Fruit fly (Drosophila melanogaster) whole organism, embryonic: ENCODE data around the gene CG45073.

Source experiments
- CG10209 ChIP-seq: fragments of 200-800 bp; sonication (Bioruptor generic); optimal IDR thresholded peaks from 3 replicates; lab custom pipeline; 2017; ENCODE audit warnings: missing biosample characterization, mild to moderate bottlenecking, missing genetic modification characterization, missing genetic modification reagents
- CG10321 ChIP-seq: fragments of 200-800 bp; sonication (Bioruptor generic); IDR thresholded peaks from 2 replicates; pipeline ENCODE4 v1.3.6; 2022; ENCODE audit warnings: missing biosample characterization, missing genetic modification characterization
- CG12155 ChIP-seq: fragments of 200-800 bp; sonication (Bioruptor generic); optimal IDR thresholded peaks from 3 replicates; lab custom pipeline; 2016; ENCODE audit warnings: missing biosample characterization, missing genetic modification characterization
- CG12744 ChIP-seq: fragments of 200-800 bp; sonication (Bioruptor generic); optimal IDR thresholded peaks from 2 replicates; lab custom pipeline; 2016; ENCODE audit warnings: missing biosample characterization, missing genetic modification characterization
- CG14710 ChIP-seq: fragments of 200-800 bp; sonication (Bioruptor generic); optimal IDR thresholded peaks from 3 replicates; lab custom pipeline; 2019; ENCODE audit warnings: missing biosample characterization, mild to moderate bottlenecking, missing genetic modification characterization, moderate library complexity
- CG14965 ChIP-seq: fragments of 200-800 bp; sonication (Bioruptor generic); optimal IDR thresholded peaks from 2 replicates; lab custom pipeline; 2016; ENCODE audit warnings: missing biosample characterization, missing genetic modification characterization, borderline replicate concordance
- CG15011 ChIP-seq: fragments of 200-800 bp; sonication (Bioruptor generic); optimal IDR thresholded peaks from 3 replicates; lab custom pipeline; 2018; ENCODE audit warnings: missing biosample characterization, mild to moderate bottlenecking, missing genetic modification characterization
- CG15696 ChIP-seq: fragments of 200-800 bp; sonication (Bioruptor generic); optimal IDR thresholded peaks from 2 replicates; lab custom pipeline; 2019; ENCODE audit warnings: missing biosample characterization, mild to moderate bottlenecking, missing genetic modification characterization, moderate library complexity
- CG18599 ChIP-seq: fragments of 200-800 bp; sonication (Bioruptor generic); optimal IDR thresholded peaks from 3 replicates; lab custom pipeline; 2017; ENCODE audit warnings: missing biosample characterization, missing genetic modification characterization, mild to moderate bottlenecking, moderate library complexity, missing genetic modification reagents
- CG3065 ChIP-seq: fragments of 200-800 bp; sonication (Bioruptor generic); optimal IDR thresholded peaks from 2 replicates; lab custom pipeline; 2016; ENCODE audit warnings: missing biosample characterization, missing genetic modification characterization
- CG4617 ChIP-seq: fragments of 200-800 bp; sonication (Bioruptor generic); optimal IDR thresholded peaks from 3 replicates; lab custom pipeline; 2016; ENCODE audit warnings: missing biosample characterization, missing genetic modification characterization, borderline replicate concordance
- CG6813 ChIP-seq: fragments of 200-800 bp; sonication (Bioruptor generic); optimal IDR thresholded peaks from 2 replicates; lab custom pipeline; 2017; ENCODE audit warnings: missing biosample characterization, missing genetic modification characterization, mild to moderate bottlenecking, moderate library complexity, missing genetic modification reagents
- CG7745 ChIP-seq: fragments of 200-800 bp; sonication (Bioruptor generic); optimal IDR thresholded peaks from 2 replicates; lab custom pipeline; 2018; ENCODE audit warnings: missing biosample characterization, mild to moderate bottlenecking, missing genetic modification characterization, moderate library complexity
- CG7987 ChIP-seq: fragments of 200-800 bp; sonication (Bioruptor generic); optimal IDR thresholded peaks from 2 replicates; lab custom pipeline; 2018; ENCODE audit warnings: missing biosample characterization, mild to moderate bottlenecking, missing genetic modification characterization, moderate library complexity
- Dref ChIP-seq: fragments of 200-800 bp; sonication (Bioruptor generic); IDR thresholded peaks from 2 replicates; pipeline ENCODE4 v1.3.6; 2022; ENCODE audit warnings: missing biosample characterization, missing genetic modification characterization
- Fer2 ChIP-seq: fragments of 200-800 bp; sonication (Bioruptor generic); optimal IDR thresholded peaks from 2 replicates; lab custom pipeline; 2018; ENCODE audit warnings: missing biosample characterization, mild to moderate bottlenecking, missing genetic modification characterization, moderate library complexity
- HLH4C ChIP-seq: fragments of 200-800 bp; sonication (Bioruptor generic); IDR thresholded peaks from 3 replicates; pipeline ENCODE4 v1.3.6; 2022; ENCODE audit warnings: missing biosample characterization, missing genetic modification characterization; ENCODE audit not compliant: partially characterized antibody
- Hr3 ChIP-seq: fragments of 200-800 bp; sonication (Bioruptor generic); optimal IDR thresholded peaks from 3 replicates; lab custom pipeline; 2016; ENCODE audit warnings: missing biosample characterization, missing genetic modification characterization
- MESR4 ChIP-seq: fragments of 200-800 bp; sonication (Bioruptor generic); optimal IDR thresholded peaks from 2 replicates; lab custom pipeline; 2018; ENCODE audit warnings: missing biosample characterization, mild to moderate bottlenecking, missing genetic modification characterization, moderate library complexity
- MTF-1 ChIP-seq: fragments of 200-800 bp; sonication (Bioruptor generic); optimal IDR thresholded peaks from 2 replicates; lab custom pipeline; 2018; ENCODE audit warnings: missing biosample characterization, mild to moderate bottlenecking, missing genetic modification characterization, borderline replicate concordance
- Myb ChIP-seq: fragments of 200-800 bp; sonication (Bioruptor generic); optimal IDR thresholded peaks from 2 replicates; lab custom pipeline; 2016; ENCODE audit warnings: missing biosample characterization, missing genetic modification characterization
- Pdp1 ChIP-seq, 2 experiments: fragments of 200-800 bp; sonication (Bioruptor generic); optimal IDR thresholded peaks; 3 replicates each; lab custom pipeline; 2016; ENCODE audit warnings: missing biosample characterization in 2 of 2, missing genetic modification characterization in 2 of 2, mild to moderate bottlenecking in 1 of 2, moderate library complexity in 1 of 2
- Trl ChIP-seq, 3 experiments: fragments of >200 bp in 2 of 3; fragments of 200-800 bp in 1 of 3; sonication (Bioruptor generic) in 1 of 3; optimal IDR thresholded peaks; 2 replicates in 1 of 3; 3 replicates in 2 of 3; lab custom pipeline; 2016 to 2017; ENCODE audit warnings: missing biosample characterization in 1 of 3, missing genetic modification characterization in 1 of 3
- YL-1 ChIP-seq: fragments of 200-800 bp; sonication (Bioruptor generic); optimal IDR thresholded peaks from 3 replicates; lab custom pipeline; 2017; ENCODE audit warnings: missing biosample characterization, mild to moderate bottlenecking, missing genetic modification characterization
- ase ChIP-seq: fragments of 200-800 bp; sonication (Bioruptor generic); IDR thresholded peaks from 3 replicates; pipeline ENCODE4 v1.3.6; 2022; ENCODE audit warnings: missing biosample characterization, missing genetic modification characterization
- az2 ChIP-seq: fragments of 200-800 bp; sonication (Bioruptor generic); optimal IDR thresholded peaks from 3 replicates; lab custom pipeline; 2016; ENCODE audit warnings: missing biosample characterization, missing genetic modification characterization
- chinmo ChIP-seq: fragments of 200-800 bp; sonication (Bioruptor generic); IDR thresholded peaks from 4 replicates; pipeline ENCODE4 v1.3.6; 2022; ENCODE audit warnings: missing biosample characterization, missing genetic modification characterization; ENCODE audit not compliant: partially characterized antibody
- chn ChIP-seq: fragments of 200-800 bp; sonication (Bioruptor generic); optimal IDR thresholded peaks from 2 replicates; lab custom pipeline; 2016; ENCODE audit warnings: missing biosample characterization, missing genetic modification characterization
- ci ChIP-seq: fragments of 200-800 bp; sonication (Bioruptor generic); IDR thresholded peaks from 3 replicates; pipeline ENCODE4 v1.3.6; 2022; ENCODE audit warnings: missing biosample characterization, missing genetic modification characterization
- dati ChIP-seq: fragments of 200-800 bp; sonication (Bioruptor generic); IDR thresholded peaks from 2 replicates; pipeline ENCODE4 v1.3.6; 2022; ENCODE audit warnings: missing biosample characterization, missing genetic modification characterization
- dysf ChIP-seq: fragments of 200-800 bp; sonication (Bioruptor generic); IDR thresholded peaks from 3 replicates; pipeline ENCODE4 v1.3.6; 2022; ENCODE audit warnings: missing biosample characterization, missing genetic modification characterization
- ewg ChIP-seq: fragments of 200-800 bp; sonication (Bioruptor generic); optimal IDR thresholded peaks from 3 replicates; lab custom pipeline; 2017; ENCODE audit warnings: mild to moderate bottlenecking, missing biosample characterization, missing genetic modification reagents, missing genetic modification characterization
- gce ChIP-seq: fragments of 200-800 bp; sonication (Bioruptor generic); IDR thresholded peaks from 3 replicates; pipeline ENCODE4 v1.3.6; 2022; ENCODE audit warnings: missing biosample characterization, missing genetic modification characterization
- gfzf ChIP-seq: fragments of 200-800 bp; sonication (Bioruptor generic); optimal IDR thresholded peaks from 2 replicates; lab custom pipeline; 2016; ENCODE audit warnings: missing biosample characterization, mild to moderate bottlenecking, missing genetic modification characterization, moderate library complexity
- h ChIP-seq: fragments of >200 bp; optimal IDR thresholded peaks from 2 replicates; lab custom pipeline; 2017
- hbn ChIP-seq: fragments of 200-800 bp; sonication (Bioruptor generic); IDR thresholded peaks from 2 replicates; pipeline ENCODE4 v1.3.6; 2022; ENCODE audit warnings: missing biosample characterization, missing genetic modification characterization; ENCODE audit not compliant: partially characterized antibody
- her ChIP-seq: fragments of 200-800 bp; sonication (Bioruptor generic); optimal IDR thresholded peaks from 2 replicates; lab custom pipeline; 2016; ENCODE audit warnings: missing biosample characterization, missing genetic modification characterization
- inv ChIP-seq: fragments of 200-800 bp; sonication (Bioruptor generic); IDR thresholded peaks from 2 replicates; pipeline ENCODE4 v1.3.6; 2022; ENCODE audit warnings: missing biosample characterization, missing genetic modification characterization; ENCODE audit not compliant: partially characterized antibody
- lilli ChIP-seq: fragments of 200-800 bp; sonication (Bioruptor generic); optimal IDR thresholded peaks from 3 replicates; lab custom pipeline; 2016; ENCODE audit warnings: missing biosample characterization, missing genetic modification characterization
- lmd ChIP-seq: fragments of 200-800 bp; sonication (Bioruptor generic); IDR thresholded peaks from 2 replicates; pipeline ENCODE4 v1.3.6; 2022; ENCODE audit warnings: missing biosample characterization, missing genetic modification characterization
- pros ChIP-seq: fragments of 200-800 bp; sonication (Bioruptor generic); optimal IDR thresholded peaks from 3 replicates; lab custom pipeline; 2019; ENCODE audit warnings: missing biosample characterization, mild to moderate bottlenecking, missing genetic modification characterization, moderate library complexity
- pzg ChIP-seq: fragments of 200-800 bp; sonication (Bioruptor generic); optimal IDR thresholded peaks from 3 replicates; lab custom pipeline; 2018; ENCODE audit warnings: missing biosample characterization, mild to moderate bottlenecking, missing genetic modification characterization, moderate library complexity
- sens ChIP-seq: fragments of 200-800 bp; sonication (Bioruptor generic); peaks from one replicate; lab custom pipeline; 2016; ENCODE audit warnings: missing biosample characterization, missing genetic modification characterization
- seq ChIP-seq: fragments of 200-800 bp; sonication (Bioruptor generic); IDR thresholded peaks from 2 replicates; pipeline ENCODE4 v1.3.6; 2022; ENCODE audit warnings: missing biosample characterization, missing genetic modification characterization
- slou ChIP-seq: fragments of 200-800 bp; sonication (Bioruptor generic); optimal IDR thresholded peaks from 3 replicates; lab custom pipeline; 2016; ENCODE audit warnings: missing biosample characterization, missing genetic modification characterization
- sug ChIP-seq: fragments of 200-800 bp; optimal IDR thresholded peaks from 2 replicates; lab custom pipeline; 2019; ENCODE audit warnings: missing biosample characterization, mild to moderate bottlenecking, missing genetic modification characterization, moderate library complexity
- unc-4 ChIP-seq: fragments of 200-800 bp; sonication (Bioruptor generic); IDR thresholded peaks from 2 replicates; pipeline ENCODE4 v1.3.6; 2022; ENCODE audit warnings: missing biosample characterization, missing genetic modification characterization; ENCODE audit not compliant: partially characterized antibody
- z ChIP-seq: fragments of 200-800 bp; sonication (Bioruptor generic); IDR thresholded peaks from 3 replicates; pipeline ENCODE4 v1.3.6; 2022; ENCODE audit warnings: missing biosample characterization, missing genetic modification characterization
- zen2 ChIP-seq: fragments of 200-800 bp; sonication (Bioruptor generic); IDR thresholded peaks from 3 replicates; pipeline ENCODE4 v1.3.6; 2022; ENCODE audit warnings: missing biosample characterization, missing genetic modification characterization; ENCODE audit not compliant: partially characterized antibody

The CG45073 gene

dm6 chr3R:30166159-30166784, 41.7 kb upstream of the CG45073 start, which contains the start of gene VhaAC45RP (continued):
- no peak for TF ChIP-seq dati
- TF ChIP-seq Hr3 (GFP tag; lab: Kevin White, UChicago): no peak
- peak; percentile 13; the same call in 1 of the 2 replicates for TF ChIP-seq Dref (GFP tag; lab: Robert Waterston, UW)
- peak; percentile 44; the same call in 1 of the 2 replicates for TF ChIP-seq seq (GFP tag; lab: Robert Waterston, UW)
- TF ChIP-seq CG6813 (GFP tag; lab: Kevin White, UChicago): no peak
- no peak for TF ChIP-seq chinmo (GFP tag; lab: Robert Waterston, UW)
- TF ChIP-seq HLH4C (GFP tag; lab: Robert Waterston, UW): no peak
- TF ChIP-seq YL-1 (GFP tag; lab: Kevin White, UChicago): peak; percentile 70
- TF ChIP-seq CG18599: no peak
- peak; percentile 74 for TF ChIP-seq MESR4 (GFP tag; lab: Kevin White, UChicago)
- peak; percentile 60 for TF ChIP-seq sens (GFP tag; lab: Kevin White, UChicago)
- peak in 1 of 2 experiments; percentile 20 for TF ChIP-seq Pdp1 (GFP tag; optimal IDR thresholded peaks at IDR 0.05; lab: Kevin White, UChicago)
- no peak for TF ChIP-seq CG14710 (tag; lab: Kevin White, UChicago)
- TF ChIP-seq CG4617 (GFP tag; lab: Kevin White, UChicago): no peak
- no peak for TF ChIP-seq CG12744
- no peak for TF ChIP-seq slou
- TF ChIP-seq hbn (GFP tag; lab: Robert Waterston, UW): no peak
- peak; percentile 8 for TF ChIP-seq pzg (GFP tag; lab: Kevin White, UChicago)
- peak; percentile 14 for TF ChIP-seq Myb
- peak; percentile 26 for TF ChIP-seq pros (GFP tag; lab: Kevin White, UChicago)
- TF ChIP-seq Trl (optimal IDR thresholded peaks at IDR 0.05; lab: Kevin White, UChicago): no peak
- TF ChIP-seq Trl (GFP tag; optimal IDR thresholded peaks at IDR 0.05; lab: Kevin White, UChicago): no peak
- TF ChIP-seq CG3065 (GFP tag; lab: Kevin White, UChicago): no peak
- no peak for TF ChIP-seq lmd (GFP tag; lab: Robert Waterston, UW)
- no peak for TF ChIP-seq CG10321 (GFP tag; lab: Robert Waterston, UW)
- TF ChIP-seq MTF-1 (GFP tag; lab: Kevin White, UChicago): no peak
- no peak for TF ChIP-seq inv (GFP tag; lab: Robert Waterston, UW)
- no peak for TF ChIP-seq CG7987 (GFP tag; lab: Kevin White, UChicago)
- TF ChIP-seq lilli (GFP tag; lab: Kevin White, UChicago): no peak
- no peak for TF ChIP-seq gfzf (GFP tag; lab: Kevin White, UChicago)
- no peak for TF ChIP-seq CG14965
- TF ChIP-seq CG10209 (GFP tag; lab: Kevin White, UChicago): no peak

dm6 chr3R:30164162-30164561, 39.6 kb upstream of the CG45073 start:
- no peak for TF ChIP-seq z (GFP tag; lab: Robert Waterston, UW)
- peak; percentile 10 for TF ChIP-seq CG18599
- no peak for TF ChIP-seq CG15696 (tag; lab: Kevin White, UChicago)
- TF ChIP-seq CG12155: no peak
- no peak for TF ChIP-seq sug
- no peak for TF ChIP-seq her (GFP tag; lab: Kevin White, UChicago)
- no peak for TF ChIP-seq chn
- 0 out of 3 replicates have a peak, but pooled peaks have one; percentile 46 for TF ChIP-seq ase (GFP tag; lab: Robert Waterston, UW)
- peak; percentile 61; the same call in 2 of the 3 replicates for TF ChIP-seq dysf
- TF ChIP-seq Fer2: no peak
- no peak for TF ChIP-seq zen2
- TF ChIP-seq CG7745 (tag; lab: Kevin White, UChicago): no peak
- TF ChIP-seq CG15011 (GFP tag; lab: Kevin White, UChicago): no peak
- TF ChIP-seq unc-4: no peak
- peak; percentile 85 for TF ChIP-seq ci (GFP tag; lab: Robert Waterston, UW)
- TF ChIP-seq h: no peak
- peak; percentile 54; the same call in 1 of the 3 replicates for TF ChIP-seq gce
- TF ChIP-seq ewg (GFP tag; lab: Kevin White, UChicago): peak; percentile 25
- TF ChIP-seq az2 (GFP tag; lab: Kevin White, UChicago): peak; percentile 35
